Worm (Caenorhabditis elegans) whole organism, L3 larva: Measurements from ENCODE around the gene F10D7.4.

Source experiments
- R02D3.7 ChIP-seq: fragments of 150-350 bp; optimal IDR thresholded peaks from 2 replicates; lab custom pipeline; 2014; ENCODE audit warnings: missing biosample characterization, missing genetic modification characterization
- jun-1 ChIP-seq: fragments of 150-350 bp; optimal IDR thresholded peaks from 2 replicates; lab custom pipeline; 2014; ENCODE audit warnings: missing biosample characterization, missing genetic modification reagents, missing genetic modification characterization
- nhr-23 ChIP-seq: fragments of 150-350 bp; optimal IDR thresholded peaks from 2 replicates; lab custom pipeline; 2014; ENCODE audit warnings: missing biosample characterization, missing genetic modification reagents, missing genetic modification characterization
- snpc-4 ChIP-seq: fragments of 150-350 bp; optimal IDR thresholded peaks from 2 replicates; lab custom pipeline; 2014; ENCODE audit warnings: missing biosample characterization, missing genetic modification characterization
- tbx-2 ChIP-seq: sonication (generic microtip); optimal IDR thresholded peaks from 2 replicates; lab custom pipeline; 2016; ENCODE audit warnings: mild to moderate bottlenecking, missing genetic modification characterization, missing compliant biosample characterization
- unc-62 ChIP-seq: fragments of 150-350 bp; sonication (generic microtip); optimal IDR thresholded peaks from 4 replicates; lab custom pipeline; 2014; ENCODE audit warnings: missing biosample characterization, missing genetic modification reagents, missing genetic modification characterization

ce11 chrX:17426712-17427111 lies 44.8 kb upstream of the F10D7.4 start:
- no peak for TF ChIP-seq nhr-23 (tag; lab: Kevin White, UChicago)
- TF ChIP-seq R02D3.7 = no peak
- no peak for TF ChIP-seq snpc-4 (tag; lab: Kevin White, UChicago)
- no peak for TF ChIP-seq jun-1
- no peak for TF ChIP-seq tbx-2 (tag; lab: Kevin White, UChicago)
- TF ChIP-seq unc-62 (GFP tag; lab: Kevin White, UChicago) = no peak
